Fruit fly (Drosophila melanogaster) whole organism, embryonic: ENCODE results near the gene Mrm2.
A peak's percentile ranks its signal among the peaks of the same experiment; 100 is the strongest.

Source experiments
- Abd-B ChIP-seq: fragments of 200-800 bp; sonication (Bioruptor generic); optimal IDR thresholded peaks from 2 replicates; lab custom pipeline; 2018; ENCODE audit warnings: missing biosample characterization, mild to moderate bottlenecking, missing genetic modification characterization, moderate library complexity
- Adf1 ChIP-seq: fragments of 200-800 bp; sonication (Bioruptor generic); IDR thresholded peaks from 2 replicates; pipeline ENCODE4 v1.3.6; 2022; ENCODE audit warnings: missing biosample characterization, missing genetic modification characterization
- Atf6 ChIP-seq: fragments of 200-800 bp; sonication (Bioruptor generic); IDR thresholded peaks from 2 replicates; pipeline ENCODE4 v1.3.6; 2022; ENCODE audit warnings: missing biosample characterization, missing genetic modification characterization
- Bteb2 ChIP-seq: fragments of 200-800 bp; sonication (Bioruptor generic); optimal IDR thresholded peaks from 2 replicates; lab custom pipeline; 2016; ENCODE audit warnings: missing biosample characterization, missing genetic modification characterization
- CG10209 ChIP-seq: fragments of 200-800 bp; sonication (Bioruptor generic); optimal IDR thresholded peaks from 3 replicates; lab custom pipeline; 2017; ENCODE audit warnings: missing biosample characterization, mild to moderate bottlenecking, missing genetic modification characterization, missing genetic modification reagents
- CG10321 ChIP-seq: fragments of 200-800 bp; sonication (Bioruptor generic); IDR thresholded peaks from 2 replicates; pipeline ENCODE4 v1.3.6; 2022; ENCODE audit warnings: missing biosample characterization, missing genetic modification characterization
- CG10959 ChIP-seq: fragments of 200-800 bp; sonication (Bioruptor generic); IDR thresholded peaks from 2 replicates; pipeline ENCODE4 v1.3.6; 2022; ENCODE audit warnings: missing biosample characterization, missing genetic modification characterization
- CG11085 ChIP-seq: fragments of 200-800 bp; sonication (Bioruptor generic); IDR thresholded peaks from 2 replicates; pipeline ENCODE4 v1.3.6; 2022; ENCODE audit warnings: missing biosample characterization, missing genetic modification characterization
- CG11247 ChIP-seq: fragments of 200-800 bp; sonication (Bioruptor generic); IDR thresholded peaks from 2 replicates; pipeline ENCODE4 v1.3.6; 2022; ENCODE audit warnings: missing biosample characterization, missing genetic modification characterization
- CG13624 ChIP-seq: fragments of 200-800 bp; sonication (Bioruptor generic); optimal IDR thresholded peaks from 2 replicates; lab custom pipeline; 2016; ENCODE audit warnings: missing biosample characterization, missing genetic modification characterization
- CG15514 ChIP-seq: fragments of 200-800 bp; sonication (Bioruptor generic); optimal IDR thresholded peaks from 3 replicates; lab custom pipeline; 2017; ENCODE audit warnings: missing biosample characterization, missing genetic modification characterization, mild to moderate bottlenecking, moderate library complexity, missing genetic modification reagents
- CG30020 ChIP-seq: fragments of 200-800 bp; optimal IDR thresholded peaks from 2 replicates; lab custom pipeline; 2019; ENCODE audit warnings: missing biosample characterization, mild to moderate bottlenecking, missing genetic modification characterization, moderate library complexity
- CG43689 ChIP-seq: fragments of 200-800 bp; sonication (Bioruptor generic); IDR thresholded peaks from 2 replicates; pipeline ENCODE4 v1.3.6; 2022; ENCODE audit warnings: missing biosample characterization, missing genetic modification characterization
- CG6654 ChIP-seq: fragments of 200-800 bp; sonication (Bioruptor generic); optimal IDR thresholded peaks from 2 replicates; lab custom pipeline; 2017; ENCODE audit warnings: missing biosample characterization, mild to moderate bottlenecking, missing genetic modification characterization
- CG7745 ChIP-seq: fragments of 200-800 bp; sonication (Bioruptor generic); optimal IDR thresholded peaks from 2 replicates; lab custom pipeline; 2018; ENCODE audit warnings: missing biosample characterization, mild to moderate bottlenecking, missing genetic modification characterization, moderate library complexity
- CG7839 ChIP-seq: fragments of 200-800 bp; sonication (Bioruptor generic); optimal IDR thresholded peaks from 3 replicates; lab custom pipeline; 2018; ENCODE audit warnings: missing biosample characterization, mild to moderate bottlenecking, missing genetic modification characterization, moderate library complexity
- CG7987 ChIP-seq: fragments of 200-800 bp; sonication (Bioruptor generic); optimal IDR thresholded peaks from 2 replicates; lab custom pipeline; 2018; ENCODE audit warnings: missing biosample characterization, mild to moderate bottlenecking, missing genetic modification characterization, moderate library complexity
- Dfd ChIP-seq, 2 experiments: fragments of >200 bp; optimal IDR thresholded peaks; 2 replicates each; lab custom pipeline; 2017; ENCODE audit warnings: missing biosample characterization in 2 of 2, missing genetic modification characterization in 2 of 2
- E2f1 ChIP-seq: fragments of 200-800 bp; sonication (Bioruptor generic); IDR thresholded peaks from 2 replicates; pipeline ENCODE4 v1.3.6; 2022; ENCODE audit warnings: missing biosample characterization, missing genetic modification characterization
- ERR ChIP-seq: fragments of 200-800 bp; sonication (Bioruptor generic); optimal IDR thresholded peaks from 2 replicates; lab custom pipeline; 2016; ENCODE audit warnings: missing biosample characterization, missing genetic modification characterization
- Elba2 ChIP-seq: fragments of 200-800 bp; sonication (Bioruptor generic); optimal IDR thresholded peaks from 3 replicates; lab custom pipeline; 2016; ENCODE audit warnings: missing biosample characterization, missing genetic modification characterization
- Fer2 ChIP-seq: fragments of 200-800 bp; sonication (Bioruptor generic); optimal IDR thresholded peaks from 2 replicates; lab custom pipeline; 2018; ENCODE audit warnings: missing biosample characterization, mild to moderate bottlenecking, missing genetic modification characterization, moderate library complexity
- Med ChIP-seq: fragments of 200-800 bp; sonication (Bioruptor generic); peaks from one replicate; lab custom pipeline; 2016; ENCODE audit warnings: missing biosample characterization, missing genetic modification characterization, mild to moderate bottlenecking, inconsistent platforms, moderate library complexity
- NFAT ChIP-seq: fragments of 200-800 bp; sonication (Bioruptor generic); IDR thresholded peaks from 2 replicates; pipeline ENCODE4 v1.3.6; 2022; ENCODE audit warnings: missing biosample characterization, missing genetic modification characterization
- Nf-YA ChIP-seq: fragments of 200-800 bp; sonication (Bioruptor generic); IDR thresholded peaks from 2 replicates; pipeline ENCODE4 v1.3.6; 2022; ENCODE audit warnings: missing biosample characterization, missing genetic modification characterization
- Opbp ChIP-seq: fragments of 200-800 bp; sonication (Bioruptor generic); IDR thresholded peaks from 3 replicates; pipeline ENCODE4 v1.3.6; 2022; ENCODE audit warnings: missing biosample characterization, missing genetic modification characterization; ENCODE audit not compliant: partially characterized antibody
- Rfx ChIP-seq: fragments of 200-800 bp; sonication (Bioruptor generic); IDR thresholded peaks from 2 replicates; pipeline ENCODE4 v1.3.6; 2022; ENCODE audit warnings: missing biosample characterization, missing genetic modification characterization
- Sry-δ ChIP-seq: fragments of 200-800 bp; sonication (Bioruptor generic); optimal IDR thresholded peaks from 2 replicates; lab custom pipeline; 2016; ENCODE audit warnings: missing biosample characterization, missing genetic modification characterization
- caup ChIP-seq: fragments of 200-800 bp; sonication (Bioruptor generic); optimal IDR thresholded peaks from 3 replicates; lab custom pipeline; 2017; ENCODE audit warnings: missing biosample characterization, mild to moderate bottlenecking, missing genetic modification characterization, moderate library complexity; ENCODE audit not compliant: severe bottlenecking
- chinmo ChIP-seq: fragments of 200-800 bp; sonication (Bioruptor generic); IDR thresholded peaks from 4 replicates; pipeline ENCODE4 v1.3.6; 2022; ENCODE audit warnings: missing biosample characterization, missing genetic modification characterization; ENCODE audit not compliant: partially characterized antibody
- ci ChIP-seq: fragments of 200-800 bp; sonication (Bioruptor generic); IDR thresholded peaks from 3 replicates; pipeline ENCODE4 v1.3.6; 2022; ENCODE audit warnings: missing biosample characterization, missing genetic modification characterization
- crol ChIP-seq: fragments of 200-800 bp; sonication (Bioruptor generic); IDR thresholded peaks from 2 replicates; pipeline ENCODE4 v1.3.6; 2022; ENCODE audit warnings: missing biosample characterization, missing genetic modification characterization
- dan ChIP-seq: fragments of 200-800 bp; sonication (Bioruptor generic); IDR thresholded peaks from 2 replicates; pipeline ENCODE4 v1.3.6; 2022; ENCODE audit warnings: missing biosample characterization, missing genetic modification characterization
- dmrt11E ChIP-seq: fragments of 200-800 bp; sonication (Bioruptor generic); optimal IDR thresholded peaks from 3 replicates; lab custom pipeline; 2018; ENCODE audit warnings: missing biosample characterization, mild to moderate bottlenecking, missing genetic modification characterization, moderate library complexity
- eyg ChIP-seq: fragments of 200-800 bp; sonication (Bioruptor generic); optimal IDR thresholded peaks from 3 replicates; lab custom pipeline; 2016; ENCODE audit warnings: missing biosample characterization, missing genetic modification characterization
- fd3F ChIP-seq: fragments of 200-800 bp; sonication (Bioruptor generic); optimal IDR thresholded peaks from 2 replicates; lab custom pipeline; 2018; ENCODE audit warnings: missing biosample characterization, mild to moderate bottlenecking, missing genetic modification characterization, moderate library complexity
- fu2 ChIP-seq: fragments of 200-800 bp; sonication (Bioruptor generic); optimal IDR thresholded peaks from 2 replicates; lab custom pipeline; 2016; ENCODE audit warnings: missing biosample characterization, missing genetic modification characterization
- ken ChIP-seq: fragments of 200-800 bp; sonication (Bioruptor generic); IDR thresholded peaks from 3 replicates; pipeline ENCODE4 v1.3.6; 2022; ENCODE audit warnings: missing biosample characterization, missing genetic modification characterization
- maf-S ChIP-seq: fragments of 200-800 bp; sonication (Bioruptor generic); optimal IDR thresholded peaks from 2 replicates; lab custom pipeline; 2016; ENCODE audit warnings: missing biosample characterization, missing genetic modification characterization
- mirr ChIP-seq: fragments of 200-800 bp; sonication (Bioruptor generic); optimal IDR thresholded peaks from 3 replicates; lab custom pipeline; 2018; ENCODE audit warnings: missing biosample characterization, mild to moderate bottlenecking, missing genetic modification characterization
- nmo ChIP-seq: fragments of 200-800 bp; sonication (Bioruptor generic); optimal IDR thresholded peaks from 2 replicates; lab custom pipeline; 2018; ENCODE audit warnings: missing biosample characterization, mild to moderate bottlenecking, missing genetic modification characterization, moderate library complexity
- p53 ChIP-seq: fragments of 200-800 bp; sonication (Bioruptor generic); optimal IDR thresholded peaks from 2 replicates; lab custom pipeline; 2016; ENCODE audit warnings: missing biosample characterization, missing genetic modification characterization
- schlank ChIP-seq: fragments of 200-800 bp; sonication (Bioruptor generic); optimal IDR thresholded peaks from 2 replicates; lab custom pipeline; 2018; ENCODE audit warnings: missing biosample characterization, mild to moderate bottlenecking, missing genetic modification characterization
- sd ChIP-seq: fragments of 200-800 bp; sonication (Bioruptor generic); optimal IDR thresholded peaks from 3 replicates; lab custom pipeline; 2018; ENCODE audit warnings: missing biosample characterization, mild to moderate bottlenecking, missing genetic modification characterization, moderate library complexity
- sens-2 ChIP-seq: fragments of 200-800 bp; sonication (Bioruptor generic); IDR thresholded peaks from 2 replicates; pipeline ENCODE4 v1.3.6; 2022; ENCODE audit warnings: missing biosample characterization, missing genetic modification characterization
- twi ChIP-seq: fragments of 200-800 bp; optimal IDR thresholded peaks from 2 replicates; lab custom pipeline; 2019; ENCODE audit warnings: missing biosample characterization, mild to moderate bottlenecking, missing genetic modification characterization, moderate library complexity
- vfl ChIP-seq: fragments of 200-800 bp; sonication (Bioruptor generic); optimal IDR thresholded peaks from 2 replicates; lab custom pipeline; 2016; ENCODE audit warnings: missing biosample characterization, missing genetic modification characterization
- wdn ChIP-seq: fragments of 200-800 bp; sonication (Bioruptor generic); IDR thresholded peaks from 2 replicates; pipeline ENCODE4 v1.3.6; 2022; ENCODE audit warnings: missing biosample characterization, missing genetic modification characterization
- wek ChIP-seq: fragments of 200-800 bp; sonication (Bioruptor generic); optimal IDR thresholded peaks from 3 replicates; lab custom pipeline; 2018; ENCODE audit warnings: missing biosample characterization, mild to moderate bottlenecking, missing genetic modification characterization, moderate library complexity
- yki ChIP-seq: fragments of >200 bp; optimal IDR thresholded peaks from 3 replicates; lab custom pipeline; 2018

The Mrm2 gene

DNA sequence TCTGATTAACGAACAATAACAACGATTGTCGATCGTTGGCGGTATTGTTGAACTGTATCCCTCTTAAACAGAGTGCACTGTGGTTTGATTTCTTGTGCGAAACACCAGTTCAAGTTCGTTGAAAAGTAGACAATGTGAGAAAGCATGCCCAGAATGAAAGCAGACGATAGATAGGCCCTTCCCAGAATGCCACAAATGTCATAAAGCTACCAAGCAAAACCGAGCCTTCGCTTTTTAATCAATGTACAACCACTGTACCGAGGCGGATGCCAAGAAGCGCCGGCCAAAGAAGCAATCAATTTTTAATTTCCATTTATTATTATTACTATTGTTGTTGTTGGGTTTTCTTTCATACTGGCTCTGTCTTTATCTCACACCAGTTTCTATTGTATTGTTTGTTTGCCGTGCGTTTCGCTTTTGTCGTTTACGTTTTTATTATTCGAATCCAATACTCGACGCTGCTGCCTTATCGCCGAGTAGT lies 47.5 kb downstream of the Mrm2 start (continued):
- TF ChIP-seq eyg (GFP tag; lab: Kevin White, UChicago) (peak; percentile 68), CG7839 (tag; lab: Kevin White, UChicago) (peak; percentile 78), Adf1 (peak; percentile 76), sens-2 (GFP tag; lab: Robert Waterston, UW) (peak; percentile 27; the same call in 1 of the 2 replicates), Dfd (GFP tag; optimal IDR thresholded peaks at IDR 0.05; lab: Kevin White, UChicago) (no peak), schlank (tag; lab: Kevin White, UChicago) (peak; percentile 49), Sry-δ (GFP tag; lab: Kevin White, UChicago) (peak; percentile 29), sd (peak; percentile 63), CG11085 (GFP tag; lab: Robert Waterston, UW) (peak; percentile 66), CG13624 (peak; percentile 37), E2f1 (GFP tag; lab: Robert Waterston, UW) (peak; percentile 89), yki (lab: Kevin White, UChicago) (no peak), CG10321 (GFP tag; lab: Robert Waterston, UW) (peak; percentile 55; the same call in 1 of the 2 replicates), Atf6 (GFP tag; lab: Robert Waterston, UW) (peak; percentile 76), CG7745 (tag; lab: Kevin White, UChicago) (no peak), ken (GFP tag; lab: Robert Waterston, UW) (peak; percentile 87), p53 (GFP tag; lab: Kevin White, UChicago) (peak; percentile 6), Bteb2 (GFP tag; lab: Kevin White, UChicago) (peak; percentile 76), caup (GFP tag; lab: Kevin White, UChicago) (peak; percentile 74), dan (GFP tag; lab: Robert Waterston, UW) (no peak), NFAT (GFP tag; lab: Robert Waterston, UW) (peak; percentile 81), maf-S (GFP tag; lab: Kevin White, UChicago) (peak; percentile 76), ERR (peak; percentile 14), nmo (peak; percentile 60), fu2 (GFP tag; lab: Kevin White, UChicago) (peak; percentile 64), CG10209 (GFP tag; lab: Kevin White, UChicago) (peak; percentile 83), CG15514 (GFP tag; lab: Kevin White, UChicago) (peak; percentile 74), Abd-B (GFP tag; lab: Kevin White, UChicago) (peak; percentile 63), CG30020 (tag; lab: Kevin White, UChicago) (no peak), vfl (GFP tag; lab: Kevin White, UChicago) (peak; percentile 82), twi (tag; lab: Kevin White, UChicago) (no peak), dmrt11E (peak; percentile 55), CG7987 (GFP tag; lab: Kevin White, UChicago) (peak; percentile 37), CG10959 (GFP tag; lab: Robert Waterston, UW) (peak; percentile 69)

DNA sequence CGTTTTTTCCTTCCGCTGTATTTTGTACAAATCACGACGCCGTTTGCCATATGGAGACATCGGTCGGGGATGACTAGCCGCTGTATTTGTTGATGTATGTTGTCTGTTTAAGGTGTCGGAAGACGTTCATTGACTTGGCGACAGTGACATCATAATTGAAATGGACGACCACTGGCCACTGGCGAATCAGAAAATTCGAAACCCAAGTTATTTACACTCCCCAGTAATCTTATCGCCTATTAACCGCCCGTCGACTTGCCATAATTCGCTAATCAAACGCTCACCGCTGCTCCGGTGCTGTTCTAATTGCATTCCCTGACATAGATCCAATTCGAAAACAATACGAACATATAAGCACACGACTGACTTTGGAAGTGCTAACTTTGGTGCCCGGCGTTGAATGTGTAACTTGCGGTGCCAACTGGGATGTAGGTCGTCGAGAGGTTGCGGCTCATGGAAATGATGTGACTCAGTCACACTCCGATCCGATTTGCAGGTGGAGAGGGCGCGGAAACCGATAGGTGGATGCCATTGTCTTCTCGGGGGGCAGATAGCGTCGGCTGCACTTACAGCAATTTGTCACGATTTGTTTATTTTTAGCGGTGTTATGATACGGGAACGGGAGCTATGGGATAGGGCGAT lies 48.3 kb downstream of the Mrm2 start:
- TF ChIP-seq mirr (GFP tag; lab: Kevin White, UChicago) (peak; percentile 4), CG43689 (GFP tag; lab: Robert Waterston, UW) (no peak), crol (no peak), Rfx (GFP tag; lab: Robert Waterston, UW) (0 out of 2 replicates have a peak, but pooled peaks have one; percentile 17), Opbp (peak; percentile 11; the same call in 1 of the 3 replicates), Nf-YA (GFP tag; lab: Robert Waterston, UW) (0 out of 2 replicates have a peak, but pooled peaks have one; percentile 7), CG11247 (GFP tag; lab: Robert Waterston, UW) (no peak), Med (GFP tag; lab: Kevin White, UChicago) (peak; percentile 22), CG6654 (GFP tag; lab: Kevin White, UChicago) (no peak), wdn (GFP tag; lab: Robert Waterston, UW) (no peak), fd3F (GFP tag; lab: Kevin White, UChicago) (no peak), ci (GFP tag; lab: Robert Waterston, UW) (peak; percentile 63; the same call in 1 of the 3 replicates), ken (GFP tag; lab: Robert Waterston, UW) (no peak), Elba2 (peak; percentile 76), chinmo (GFP tag; lab: Robert Waterston, UW) (0 out of 4 replicates have a peak, but pooled peaks have one; percentile 13), Fer2 (tag; lab: Kevin White, UChicago) (no peak), sd (peak; percentile 76), wek (GFP tag; lab: Kevin White, UChicago) (no peak)
